Worm (Caenorhabditis elegans) whole organism, mixed stage, embryonic: ENCODE measurements around the gene F19H6.6.

Experiments used
- blmp-1 ChIP-seq: fragments of 150-350 bp; optimal IDR thresholded peaks from 2 replicates; lab custom pipeline; 2014; ENCODE audit warnings: missing biosample characterization, missing genetic modification characterization
- elt-1 ChIP-seq: sonication (generic microtip); optimal IDR thresholded peaks from 2 replicates; lab custom pipeline; 2017; ENCODE audit warnings: missing genetic modification characterization, mild to moderate bottlenecking, missing compliant biosample characterization, antibody characterized with exemption, moderate library complexity, borderline replicate concordance; ENCODE audit not compliant: insufficient read depth
- lin-13 ChIP-seq: fragments of 150-350 bp; optimal IDR thresholded peaks from 2 replicates; lab custom pipeline; 2014; ENCODE audit warnings: missing biosample characterization, missing genetic modification characterization
- nhr-12 ChIP-seq: fragments of 150-350 bp; optimal IDR thresholded peaks from 2 replicates; lab custom pipeline; 2014; ENCODE audit warnings: missing biosample characterization, missing genetic modification characterization
- nhr-237 ChIP-seq: fragments of 150-350 bp; optimal IDR thresholded peaks from 2 replicates; lab custom pipeline; 2014; ENCODE audit warnings: missing biosample characterization, missing genetic modification characterization
- tbx-8 ChIP-seq: fragments of 200-800 bp; sonication (Bioruptor generic); optimal IDR thresholded peaks from 2 replicates; lab custom pipeline; 2018; ENCODE audit warnings: mild to moderate bottlenecking, missing genetic modification characterization, moderate library complexity, missing compliant biosample characterization

- no peak for TF ChIP-seq tbx-8 (GFP tag; lab: Kevin White, UChicago)
- no peak for TF ChIP-seq nhr-237 (tag; lab: Kevin White, UChicago)
- TF ChIP-seq elt-1 (tag; lab: Kevin White, UChicago) = no peak
- no peak for TF ChIP-seq nhr-12 (tag; lab: Kevin White, UChicago)
- no peak for TF ChIP-seq blmp-1
- no peak for TF ChIP-seq lin-13 (tag; lab: Kevin White, UChicago)
Measured at ce11 chrX:12364804-12365203, 4.2 kb downstream of the F19H6.6 start, which contains the start of gene F19H6.5.
